Fruit fly (Drosophila melanogaster): ENCODE data around the gene Arts.

Arts gene

dm6 chr3L:16647578-16648113 is 45.0 kb downstream of the Arts start, which contains the start of gene Abl (continued):
- no peak for TF ChIP-seq CG17612 (GFP tag; IDR thresholded peaks at IDR 0.05)
- TF ChIP-seq ab (GFP tag; optimal IDR thresholded peaks at IDR 0.05), result peak; percentile 10
- no peak for TF ChIP-seq ap (GFP tag; IDR thresholded peaks at IDR 0.05)
- peak; percentile 67 for TF ChIP-seq CG9609 (GFP tag; optimal IDR thresholded peaks at IDR 0.05)
- peak; percentile 36 for TF ChIP-seq fd64A (GFP tag; optimal IDR thresholded peaks at IDR 0.05)
- no peak for TF ChIP-seq CG17385 (GFP tag; optimal IDR thresholded peaks at IDR 0.05)
- peak; percentile 13 for TF ChIP-seq org-1 (GFP tag; optimal IDR thresholded peaks at IDR 0.05)
- TF ChIP-seq amos (GFP tag; IDR thresholded peaks at IDR 0.05; ENCODE audit: partially characterized antibody), result peak; percentile 91
- peak; percentile 88 for TF ChIP-seq CG6791 (GFP tag; IDR thresholded peaks at IDR 0.05; ENCODE audit: partially characterized antibody)
- TF ChIP-seq HLH4C (GFP tag; IDR thresholded peaks at IDR 0.05; ENCODE audit: partially characterized antibody), result peak; percentile 62; the same call in 2 of the 3 replicates
- TF ChIP-seq jing (GFP tag; optimal IDR thresholded peaks at IDR 0.05), result no peak
- TF ChIP-seq tgo (GFP tag; IDR thresholded peaks at IDR 0.05), result peak; percentile 39; the same call in 1 of the 3 replicates
- peak; percentile 20 for TF ChIP-seq CG2875 (GFP tag; optimal IDR thresholded peaks at IDR 0.05)
- no peak for TF ChIP-seq D19B (GFP tag; optimal IDR thresholded peaks at IDR 0.05)
- TF ChIP-seq chn (GFP tag; optimal IDR thresholded peaks at IDR 0.05), result peak; percentile 58
- peak; percentile 72 for TF ChIP-seq ftz-f1 (GFP tag; optimal IDR thresholded peaks at IDR 0.05)
- TF ChIP-seq CG10267 (tag; optimal IDR thresholded peaks at IDR 0.05), result peak; percentile 100
- peak; percentile 29 for TF ChIP-seq ewg (GFP tag; optimal IDR thresholded peaks at IDR 0.05)
- peak; percentile 90 for TF ChIP-seq ERR (GFP tag; optimal IDR thresholded peaks at IDR 0.05)
- TF ChIP-seq Bgb (GFP tag; IDR thresholded peaks at IDR 0.05; ENCODE audit: partially characterized antibody), result peak; percentile 91
- TF ChIP-seq Optix (GFP tag; IDR thresholded peaks at IDR 0.05), result no peak
- TF ChIP-seq CG11504 (tag; optimal IDR thresholded peaks at IDR 0.05), result peak; percentile 63
- no peak for TF ChIP-seq CG4730 (GFP tag; IDR thresholded peaks at IDR 0.05)
- no peak for TF ChIP-seq CG6813 (GFP tag; optimal IDR thresholded peaks at IDR 0.05)
- TF ChIP-seq cato (GFP tag; optimal IDR thresholded peaks at IDR 0.05; ENCODE audit: borderline replicate concordance), result peak; percentile 55
- TF ChIP-seq Fer2 (tag; optimal IDR thresholded peaks at IDR 0.05), result no peak
- TF ChIP-seq CG14965 (GFP tag; optimal IDR thresholded peaks at IDR 0.05; ENCODE audit: borderline replicate concordance), result peak; percentile 23
- TF ChIP-seq ems (GFP tag; optimal IDR thresholded peaks at IDR 0.05), result peak; percentile 72
- peak; percentile 91 for TF ChIP-seq sd (tag; optimal IDR thresholded peaks at IDR 0.05)
- TF ChIP-seq CG31224 (GFP tag; IDR thresholded peaks at IDR 0.05), result no peak
- TF ChIP-seq Mad (GFP tag; optimal IDR thresholded peaks at IDR 0.05), result peak; percentile 84
- peak; percentile 41 for TF ChIP-seq tap (tag; optimal IDR thresholded peaks at IDR 0.05)
- peak; percentile 89 for TF ChIP-seq nerfin-1 (tag; optimal IDR thresholded peaks at IDR 0.05)
- peak; percentile 70 for TF ChIP-seq nom (GFP tag; optimal IDR thresholded peaks at IDR 0.05)
- peak; percentile 65 for TF ChIP-seq CG7786 (GFP tag; optimal IDR thresholded peaks at IDR 0.05)
- TF ChIP-seq cwo (GFP tag; optimal IDR thresholded peaks at IDR 0.05), result peak; percentile 45
- no peak for TF ChIP-seq toy (GFP tag; IDR thresholded peaks at IDR 0.05)
- TF ChIP-seq CG10321 (GFP tag; IDR thresholded peaks at IDR 0.05), result no peak
- TF ChIP-seq gce (GFP tag; IDR thresholded peaks at IDR 0.05), result peak; percentile 31; the same call in 1 of the 3 replicates
- peak; percentile 52 for TF ChIP-seq bigmax (GFP tag; optimal IDR thresholded peaks at IDR 0.05)
- peak; percentile 91 for TF ChIP-seq MESR4 (GFP tag; optimal IDR thresholded peaks at IDR 0.05)
- TF ChIP-seq CG7556 (GFP tag; optimal IDR thresholded peaks at IDR 0.05), result peak; percentile 48
- TF ChIP-seq chm (GFP tag; IDR thresholded peaks at IDR 0.05), result peak; percentile 77; the same call in 1 of the 2 replicates
- peak; percentile 76 for TF ChIP-seq ci (GFP tag; IDR thresholded peaks at IDR 0.05)
- TF ChIP-seq Oli (tag; optimal IDR thresholded peaks at IDR 0.05), result no peak
- peak; percentile 57 for TF ChIP-seq Xrp1 (GFP tag; IDR thresholded peaks at IDR 0.05)
- TF ChIP-seq CG7928 (GFP tag; optimal IDR thresholded peaks at IDR 0.05), result peak; percentile 63
- no peak for TF ChIP-seq yki (optimal IDR thresholded peaks at IDR 0.05)
- TF ChIP-seq btn (GFP tag; optimal IDR thresholded peaks at IDR 0.05), result peak; percentile 26
- peak; percentile 95 for TF ChIP-seq Hmr (GFP tag; optimal IDR thresholded peaks at IDR 0.05)

Measured in whole organism, embryonic.